Worm (Caenorhabditis elegans): ENCODE results near the gene che-10.

DNA sequence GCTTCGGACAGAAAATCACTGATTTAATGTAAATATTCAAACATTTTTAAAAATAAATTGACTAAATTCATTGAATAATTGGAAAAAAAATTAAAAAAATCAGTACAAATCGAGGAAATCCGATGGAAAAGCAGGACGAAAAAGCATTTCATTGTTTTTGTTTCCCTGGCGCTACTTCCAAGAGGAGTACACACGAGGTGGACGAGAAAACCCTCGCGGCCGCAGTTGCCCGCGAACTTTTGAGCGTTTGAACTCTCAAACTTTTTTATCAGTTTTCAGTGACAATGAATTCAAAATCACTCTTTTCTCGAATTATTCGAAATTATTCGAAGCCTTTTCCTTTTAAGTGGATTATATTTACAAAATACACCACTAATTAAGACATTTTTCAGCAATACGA is 35.1 kb downstream of the che-10 start, which contains the start of gene F35D11.4:
- TF ChIP-seq ama-1 (optimal IDR thresholded peaks at IDR 0.05): no peak
- TF ChIP-seq F13C5.2 (tag; optimal IDR thresholded peaks at IDR 0.05): peak; percentile 37
- no peak for TF ChIP-seq sea-1 (GFP tag; conservative IDR thresholded peaks at IDR 0.05)
- TF ChIP-seq ceh-13 (GFP tag; optimal IDR thresholded peaks at IDR 0.05): no peak
- no peak for TF ChIP-seq hnd-1 (tag; optimal IDR thresholded peaks at IDR 0.05)
- TF ChIP-seq hmbx-1 (tag; optimal IDR thresholded peaks at IDR 0.05): no peak
- TF ChIP-seq flt-1 (GFP tag; IDR thresholded peaks at IDR 0.05): no peak
- peak; percentile 74 for TF ChIP-seq tbx-37 (GFP tag; conservative IDR thresholded peaks at IDR 0.05)
- TF ChIP-seq pes-1 (GFP tag; IDR thresholded peaks at IDR 0.05): 0 out of 2 replicates have a peak, but pooled peaks have one; percentile 25
- peak; percentile 57 for TF ChIP-seq hmg-4 (GFP tag; optimal IDR thresholded peaks at IDR 0.05)
- no peak for TF ChIP-seq ceh-36 (tag; optimal IDR thresholded peaks at IDR 0.05)
- TF ChIP-seq tbx-11 (GFP tag; IDR thresholded peaks at IDR 0.05): 0 out of 2 replicates have a peak, but pooled peaks have one; percentile 26
